Worm (Caenorhabditis elegans) whole organism, midembryonic: ENCODE results near the gene Y17D7C.2.

Source experiments
- cog-1 ChIP-seq: sonication (generic microtip); optimal IDR thresholded peaks from 2 replicates; lab custom pipeline; 2016; ENCODE audit warnings: missing genetic modification characterization, missing compliant biosample characterization
- flt-1 ChIP-seq: fragments of 200-800 bp; sonication (Bioruptor generic); IDR thresholded peaks from 2 replicates; pipeline ENCODE4 v1.3.6; 2022; ENCODE audit warnings: missing genetic modification characterization, missing compliant biosample characterization
- klf-2 ChIP-seq: fragments of 200-800 bp; sonication (Bioruptor generic); conservative IDR thresholded peaks from 2 replicates; pipeline ENCODE4 v1.3.6; 2022; ENCODE audit warnings: missing genetic modification reagents, missing genetic modification characterization, missing compliant biosample characterization
- med-1 ChIP-seq: sonication (generic microtip); optimal IDR thresholded peaks from 2 replicates; lab custom pipeline; 2017; ENCODE audit warnings: missing genetic modification characterization, mild to moderate bottlenecking, missing compliant biosample characterization, antibody characterized with exemption, missing genetic modification reagents; ENCODE audit not compliant: insufficient read depth
- ref-1 ChIP-seq: fragments of 200-800 bp; sonication (Bioruptor generic); conservative IDR thresholded peaks from 2 replicates; pipeline ENCODE4 v1.3.6; 2022; ENCODE audit warnings: missing genetic modification reagents, missing genetic modification characterization, missing compliant biosample characterization
- ztf-23 ChIP-seq: fragments of 200-800 bp; sonication (Bioruptor generic); IDR thresholded peaks from 2 replicates; pipeline ENCODE4 v1.3.6; 2022; ENCODE audit warnings: missing genetic modification reagents, missing genetic modification characterization, missing compliant biosample characterization
- ztf-29 ChIP-seq: fragments of 200-800 bp; sonication (Bioruptor generic); IDR thresholded peaks from 2 replicates; pipeline ENCODE4 v1.3.6; 2022; ENCODE audit warnings: missing genetic modification reagents, missing genetic modification characterization, missing compliant biosample characterization

- no peak for TF ChIP-seq ztf-29
- no peak for TF ChIP-seq klf-2
- no peak for TF ChIP-seq ref-1 (GFP tag; lab: Robert Waterston, UW)
- no peak for TF ChIP-seq med-1 (GFP tag; lab: Kevin White, UChicago)
- no peak for TF ChIP-seq flt-1 (GFP tag; lab: Robert Waterston, UW)
- no peak for TF ChIP-seq ztf-23 (GFP tag; lab: Robert Waterston, UW)
- TF ChIP-seq cog-1 (tag; lab: Kevin White, UChicago) = no peak
Observed at ce11 chrV:18761078-18761477, 41.3 kb upstream of the Y17D7C.2 start, which contains the start of gene F11D11.4.
